Fruit fly (Drosophila melanogaster): ENCODE measurements around the gene CG8661.

dm6 chrX:17285069-17285468 lies 769 bp upstream of the CG8661 start:
- peak; percentile 62 for TF ChIP-seq Mnt (GFP tag; optimal IDR thresholded peaks at IDR 0.05)
- no peak for TF ChIP-seq CG7045 (GFP tag; optimal IDR thresholded peaks at IDR 0.05)
- TF ChIP-seq CG33017 (tag; optimal IDR thresholded peaks at IDR 0.05) = no peak
- no peak for TF ChIP-seq Hr96 (GFP tag; optimal IDR thresholded peaks at IDR 0.05)
- TF ChIP-seq CG14711 (tag; optimal IDR thresholded peaks at IDR 0.05) = no peak
- TF ChIP-seq CG12768 (GFP tag; optimal IDR thresholded peaks at IDR 0.05) = peak; percentile 7
- no peak for TF ChIP-seq CG7101 (tag; optimal IDR thresholded peaks at IDR 0.05)
- TF ChIP-seq cic (GFP tag; optimal IDR thresholded peaks at IDR 0.05) = peak; percentile 93
- TF ChIP-seq CG11617 (GFP tag; optimal IDR thresholded peaks at IDR 0.05) = no peak
- no peak for TF ChIP-seq cnc (optimal IDR thresholded peaks at IDR 0.05)
- no peak for TF ChIP-seq Crg-1 (GFP tag; optimal IDR thresholded peaks at IDR 0.05)
- no peak for TF ChIP-seq pad (GFP tag; optimal IDR thresholded peaks at IDR 0.05)
- no peak for TF ChIP-seq CG5204 (GFP tag; optimal IDR thresholded peaks at IDR 0.05)
- no peak for TF ChIP-seq CG1620 (GFP tag; optimal IDR thresholded peaks at IDR 0.05)

Measured in whole organism, adult.